Fruit fly (Drosophila melanogaster) whole organism, embryonic: ENCODE measurements around the gene Nepl21.

Experiments used
- Asciz ChIP-seq: fragments of 200-800 bp; sonication (Bioruptor generic); optimal IDR thresholded peaks from 2 replicates; lab custom pipeline; 2017; ENCODE audit warnings: missing biosample characterization, mild to moderate bottlenecking, missing genetic modification characterization, missing genetic modification reagents
- Bgb ChIP-seq: fragments of 200-800 bp; sonication (Bioruptor generic); IDR thresholded peaks from 2 replicates; pipeline ENCODE4 v1.3.6; 2022; ENCODE audit warnings: missing biosample characterization, missing genetic modification characterization; ENCODE audit not compliant: partially characterized antibody
- CG10147 ChIP-seq: fragments of 200-800 bp; sonication (Bioruptor generic); optimal IDR thresholded peaks from 2 replicates; lab custom pipeline; 2019; ENCODE audit warnings: missing biosample characterization, mild to moderate bottlenecking, missing genetic modification characterization, moderate library complexity
- CG12155 ChIP-seq: fragments of 200-800 bp; sonication (Bioruptor generic); optimal IDR thresholded peaks from 3 replicates; lab custom pipeline; 2016; ENCODE audit warnings: missing biosample characterization, missing genetic modification characterization
- CG14441 ChIP-seq: fragments of 200-800 bp; sonication (Bioruptor generic); IDR thresholded peaks from 2 replicates; pipeline ENCODE4 v1.3.6; 2022; ENCODE audit warnings: missing biosample characterization, missing genetic modification characterization
- CG14667 ChIP-seq: fragments of 200-800 bp; sonication (Bioruptor generic); IDR thresholded peaks from 2 replicates; pipeline ENCODE4 v1.3.6; 2022; ENCODE audit warnings: missing biosample characterization, missing genetic modification characterization
- CG15269 ChIP-seq: fragments of 200-800 bp; sonication (Bioruptor generic); optimal IDR thresholded peaks from 2 replicates; lab custom pipeline; 2018; ENCODE audit warnings: missing biosample characterization, mild to moderate bottlenecking, missing genetic modification characterization, moderate library complexity
- CG17829 ChIP-seq: fragments of 200-800 bp; optimal IDR thresholded peaks from 2 replicates; lab custom pipeline; 2019; ENCODE audit warnings: missing biosample characterization, mild to moderate bottlenecking, missing genetic modification characterization, moderate library complexity
- CG18011 ChIP-seq: fragments of 200-800 bp; sonication (Bioruptor generic); optimal IDR thresholded peaks from 2 replicates; lab custom pipeline; 2017; ENCODE audit warnings: missing biosample characterization, missing genetic modification characterization, mild to moderate bottlenecking, moderate library complexity, missing genotype
- CG1832 ChIP-seq: fragments of 200-800 bp; sonication (Bioruptor generic); optimal IDR thresholded peaks from 2 replicates; lab custom pipeline; 2017; ENCODE audit warnings: missing biosample characterization, mild to moderate bottlenecking, missing genetic modification characterization, inconsistent platforms
- CG18476 ChIP-seq: fragments of 200-800 bp; sonication (Bioruptor generic); optimal IDR thresholded peaks from 2 replicates; lab custom pipeline; 2016; ENCODE audit warnings: missing biosample characterization, mild to moderate bottlenecking, missing genetic modification characterization
- CG32772 ChIP-seq: fragments of 200-800 bp; sonication (Bioruptor generic); IDR thresholded peaks from 2 replicates; pipeline ENCODE4 v1.3.6; 2022; ENCODE audit warnings: missing biosample characterization, missing genetic modification characterization
- CG3847 ChIP-seq: fragments of 200-800 bp; sonication (Bioruptor generic); IDR thresholded peaks from 2 replicates; pipeline ENCODE4 v1.3.6; 2022; ENCODE audit warnings: missing biosample characterization, missing genetic modification characterization
- CG4854 ChIP-seq: fragments of 200-800 bp; sonication (Bioruptor generic); optimal IDR thresholded peaks from 2 replicates; lab custom pipeline; 2016; ENCODE audit warnings: missing biosample characterization, missing genetic modification characterization, inconsistent platforms
- CG6813 ChIP-seq: fragments of 200-800 bp; sonication (Bioruptor generic); optimal IDR thresholded peaks from 2 replicates; lab custom pipeline; 2017; ENCODE audit warnings: missing biosample characterization, missing genetic modification characterization, mild to moderate bottlenecking, moderate library complexity, missing genetic modification reagents
- CG8944 ChIP-seq: fragments of 200-800 bp; sonication (Bioruptor generic); optimal IDR thresholded peaks from 3 replicates; lab custom pipeline; 2016; ENCODE audit warnings: missing biosample characterization, missing genetic modification characterization
- CG9817 ChIP-seq: fragments of 200-800 bp; sonication (Bioruptor generic); optimal IDR thresholded peaks from 2 replicates; lab custom pipeline; 2018; ENCODE audit warnings: missing biosample characterization, mild to moderate bottlenecking, missing genetic modification characterization, moderate library complexity
- Dbx ChIP-seq: fragments of 200-800 bp; sonication (Bioruptor generic); IDR thresholded peaks from 3 replicates; pipeline ENCODE4 v1.3.6; 2022; ENCODE audit warnings: missing biosample characterization, missing genetic modification characterization
- E2f1 ChIP-seq: fragments of 200-800 bp; sonication (Bioruptor generic); IDR thresholded peaks from 2 replicates; pipeline ENCODE4 v1.3.6; 2022; ENCODE audit warnings: missing biosample characterization, missing genetic modification characterization
- Hey ChIP-seq: fragments of 200-800 bp; sonication (Bioruptor generic); optimal IDR thresholded peaks from 3 replicates; lab custom pipeline; 2018; ENCODE audit warnings: missing biosample characterization, mild to moderate bottlenecking, missing genetic modification characterization
- Hmr ChIP-seq: fragments of 200-800 bp; sonication (Bioruptor generic); optimal IDR thresholded peaks from 3 replicates; lab custom pipeline; 2017; ENCODE audit warnings: mild to moderate bottlenecking, missing biosample characterization, missing genetic modification reagents, missing genetic modification characterization
- Mad ChIP-seq: fragments of 200-800 bp; sonication (Bioruptor generic); optimal IDR thresholded peaks from 2 replicates; lab custom pipeline; 2016; ENCODE audit warnings: missing biosample characterization, missing genetic modification characterization
- Med ChIP-seq: fragments of 200-800 bp; sonication (Bioruptor generic); peaks from one replicate; lab custom pipeline; 2016; ENCODE audit warnings: missing biosample characterization, missing genetic modification characterization, mild to moderate bottlenecking, inconsistent platforms, moderate library complexity
- Myb ChIP-seq: fragments of 200-800 bp; sonication (Bioruptor generic); optimal IDR thresholded peaks from 2 replicates; lab custom pipeline; 2016; ENCODE audit warnings: missing biosample characterization, missing genetic modification characterization
- Neu2 ChIP-seq: fragments of 200-800 bp; sonication (Bioruptor generic); optimal IDR thresholded peaks from 3 replicates; lab custom pipeline; 2016; ENCODE audit warnings: missing biosample characterization, missing genetic modification characterization, borderline replicate concordance
- Pdp1 ChIP-seq, 2 experiments: fragments of 200-800 bp; sonication (Bioruptor generic); optimal IDR thresholded peaks; 3 replicates each; lab custom pipeline; 2016; ENCODE audit warnings: missing biosample characterization in 2 of 2, missing genetic modification characterization in 2 of 2, mild to moderate bottlenecking in 1 of 2, moderate library complexity in 1 of 2
- Rx ChIP-seq: fragments of 200-800 bp; sonication (Bioruptor generic); IDR thresholded peaks from 2 replicates; pipeline ENCODE4 v1.3.6; 2022; ENCODE audit warnings: missing biosample characterization, missing genetic modification characterization
- Sry-β ChIP-seq: fragments of 200-800 bp; sonication (Bioruptor generic); optimal IDR thresholded peaks from 2 replicates; lab custom pipeline; 2018; ENCODE audit warnings: missing biosample characterization, mild to moderate bottlenecking, missing genetic modification characterization, moderate library complexity
- Ssrp ChIP-seq: fragments of 200-800 bp; sonication (Bioruptor generic); optimal IDR thresholded peaks from 2 replicates; lab custom pipeline; 2018; ENCODE audit warnings: missing biosample characterization, mild to moderate bottlenecking, missing genetic modification characterization, moderate library complexity
- Tbp ChIP-seq: fragments of >200 bp; optimal IDR thresholded peaks from 2 replicates; lab custom pipeline; 2018; ENCODE audit warnings: missing biosample characterization, missing genetic modification characterization
- ac ChIP-seq: fragments of 200-800 bp; sonication (Bioruptor generic); optimal IDR thresholded peaks from 3 replicates; lab custom pipeline; 2017; ENCODE audit warnings: missing biosample characterization, mild to moderate bottlenecking, missing genetic modification characterization
- br ChIP-seq: fragments of >200 bp; optimal IDR thresholded peaks from 2 replicates; lab custom pipeline; 2017
- chinmo ChIP-seq: fragments of 200-800 bp; sonication (Bioruptor generic); IDR thresholded peaks from 4 replicates; pipeline ENCODE4 v1.3.6; 2022; ENCODE audit warnings: missing biosample characterization, missing genetic modification characterization; ENCODE audit not compliant: partially characterized antibody
- crc ChIP-seq: fragments of 200-800 bp; sonication (Bioruptor generic); optimal IDR thresholded peaks from 2 replicates; lab custom pipeline; 2016; ENCODE audit warnings: missing biosample characterization, missing genetic modification characterization
- emc ChIP-seq: fragments of 200-800 bp; sonication (Bioruptor generic); optimal IDR thresholded peaks from 2 replicates; lab custom pipeline; 2016; ENCODE audit warnings: missing biosample characterization, missing genetic modification characterization
- en ChIP-seq: fragments of 200-800 bp; sonication (Bioruptor generic); optimal IDR thresholded peaks from 2 replicates; lab custom pipeline; 2016; ENCODE audit warnings: missing biosample characterization, missing genetic modification characterization
- esg ChIP-seq: fragments of 200-800 bp; sonication (Bioruptor generic); conservative IDR thresholded peaks from 2 replicates; pipeline ENCODE4 v1.3.6; 2022; ENCODE audit warnings: missing biosample characterization, missing genetic modification characterization
- ewg ChIP-seq: fragments of 200-800 bp; sonication (Bioruptor generic); optimal IDR thresholded peaks from 3 replicates; lab custom pipeline; 2017; ENCODE audit warnings: mild to moderate bottlenecking, missing biosample characterization, missing genetic modification reagents, missing genetic modification characterization
- gcm2 ChIP-seq: fragments of 200-800 bp; sonication (Bioruptor generic); optimal IDR thresholded peaks from 2 replicates; lab custom pipeline; 2016; ENCODE audit warnings: missing biosample characterization, missing genetic modification characterization
- jumu ChIP-seq: fragments of 200-800 bp; sonication (Bioruptor generic); optimal IDR thresholded peaks from 3 replicates; lab custom pipeline; 2016; ENCODE audit warnings: missing biosample characterization, missing genetic modification characterization
- kah ChIP-seq: fragments of 200-800 bp; sonication (Bioruptor generic); optimal IDR thresholded peaks from 2 replicates; lab custom pipeline; 2018; ENCODE audit warnings: missing biosample characterization, mild to moderate bottlenecking, missing genetic modification characterization
- nmo ChIP-seq: fragments of 200-800 bp; sonication (Bioruptor generic); optimal IDR thresholded peaks from 2 replicates; lab custom pipeline; 2018; ENCODE audit warnings: missing biosample characterization, mild to moderate bottlenecking, missing genetic modification characterization, moderate library complexity
- p53 ChIP-seq: fragments of 200-800 bp; sonication (Bioruptor generic); optimal IDR thresholded peaks from 2 replicates; lab custom pipeline; 2016; ENCODE audit warnings: missing biosample characterization, missing genetic modification characterization
- pita ChIP-seq: fragments of 200-800 bp; sonication (Bioruptor generic); optimal IDR thresholded peaks from 2 replicates; lab custom pipeline; 2017; ENCODE audit warnings: missing biosample characterization, mild to moderate bottlenecking, missing genetic modification characterization
- scrt ChIP-seq: fragments of 200-800 bp; sonication (Bioruptor generic); optimal IDR thresholded peaks from 2 replicates; lab custom pipeline; 2018; ENCODE audit warnings: missing biosample characterization, mild to moderate bottlenecking, missing genetic modification characterization, moderate library complexity
- sima ChIP-seq: fragments of 200-800 bp; sonication (Bioruptor generic); optimal IDR thresholded peaks from 2 replicates; lab custom pipeline; 2016; ENCODE audit warnings: missing biosample characterization, missing genetic modification characterization
- sr ChIP-seq: fragments of 200-800 bp; sonication (Bioruptor generic); IDR thresholded peaks from 3 replicates; pipeline ENCODE4 v1.3.6; 2022; ENCODE audit warnings: missing biosample characterization, missing genetic modification characterization
- tll ChIP-seq, 2 experiments: fragments of 200-800 bp in 1 of 2; fragments of >200 bp in 1 of 2; sonication (Bioruptor generic) in 1 of 2; optimal IDR thresholded peaks; 2 replicates each; lab custom pipeline; 2017 to 2019; ENCODE audit warnings: missing biosample characterization in 2 of 2, missing genetic modification characterization in 2 of 2, mild to moderate bottlenecking in 1 of 2, moderate library complexity in 1 of 2

Gene Nepl21

dm6 chr3R:28888561-28889426 is 5.3 kb downstream of the Nepl21 start (continued):
- TF ChIP-seq CG6813 (GFP tag; lab: Kevin White, UChicago) (peak; percentile 62), CG10147 (peak; percentile 79), Ssrp (peak; percentile 64), emc (peak; percentile 77), Rx (GFP tag; lab: Robert Waterston, UW) (0 out of 2 replicates have a peak, but pooled peaks have one; percentile 30), Hmr (GFP tag; lab: Kevin White, UChicago) (peak; percentile 86), kah (peak; percentile 35), ac (GFP tag; lab: Kevin White, UChicago) (peak; percentile 8), Pdp1 (GFP tag; optimal IDR thresholded peaks at IDR 0.05; lab: Kevin White, UChicago) (peak; percentile 75 to 90), Sry-β (peak; percentile 80), nmo (GFP tag; lab: Kevin White, UChicago) (peak; percentile 67), sr (no peak), CG18011 (GFP tag; lab: Kevin White, UChicago) (peak; percentile 60), en (GFP tag; lab: Kevin White, UChicago) (peak; percentile 73), CG3847 (peak; percentile 87), gcm2 (peak; percentile 52), chinmo (GFP tag; lab: Robert Waterston, UW) (0 out of 4 replicates have a peak, but pooled peaks have one; percentile 15), tll (GFP tag; optimal IDR thresholded peaks at IDR 0.05; lab: Kevin White, UChicago) (no peak), CG14667 (GFP tag; lab: Robert Waterston, UW) (peak; percentile 64), scrt (GFP tag; lab: Kevin White, UChicago) (peak; percentile 68), CG9817 (tag; lab: Kevin White, UChicago) (peak; percentile 88), CG12155 (peak; percentile 82), Dbx (GFP tag; lab: Robert Waterston, UW) (peak; percentile 71; the same call in 2 of the 3 replicates), CG32772 (GFP tag; lab: Robert Waterston, UW) (peak; percentile 59), Bgb (GFP tag; lab: Robert Waterston, UW) (no peak), Myb (GFP tag; lab: Kevin White, UChicago) (peak; percentile 77), CG18476 (GFP tag; lab: Kevin White, UChicago) (peak; percentile 70), E2f1 (GFP tag; lab: Robert Waterston, UW) (peak; percentile 63), sima (GFP tag; lab: Kevin White, UChicago) (no peak), p53 (peak; percentile 61), Med (GFP tag; lab: Kevin White, UChicago) (peak; percentile 98), CG15269 (peak; percentile 80), CG1832 (GFP tag; lab: Kevin White, UChicago) (no peak), Tbp (no peak), Mad (GFP tag; lab: Kevin White, UChicago) (peak; percentile 79), CG4854 (GFP tag; lab: Kevin White, UChicago) (peak; percentile 70), jumu (peak; percentile 90), esg (GFP tag; lab: Robert Waterston, UW) (no peak), Asciz (GFP tag; lab: Kevin White, UChicago) (peak; percentile 63), br (lab: Kevin White, UChicago) (no peak), CG8944 (GFP tag; lab: Kevin White, UChicago) (peak; percentile 88), pita (GFP tag; lab: Kevin White, UChicago) (no peak), CG17829 (tag; lab: Kevin White, UChicago) (peak; percentile 67), crc (GFP tag; lab: Kevin White, UChicago) (peak; percentile 72), CG14441 (GFP tag; lab: Robert Waterston, UW) (peak; percentile 78), Neu2 (peak; percentile 47), ewg (peak; percentile 95), Hey (tag; lab: Kevin White, UChicago) (peak; percentile 33)
